Fruit fly (Drosophila melanogaster): Measurements from ENCODE around the gene IFT57.
A peak's percentile ranks its signal among the peaks of the same experiment; 100 is the strongest.

Gene IFT57

dm6 chr2L:3543062-3543461 is 12.5 kb downstream of the IFT57 start (continued):
- TF ChIP-seq CG6254 (GFP tag; optimal IDR thresholded peaks at IDR 0.05) (peak; percentile 15), CG31365 (tag; optimal IDR thresholded peaks at IDR 0.05) (no peak), CG12071 (GFP tag; optimal IDR thresholded peaks at IDR 0.05) (no peak), CG30403 (GFP tag; optimal IDR thresholded peaks at IDR 0.05) (no peak), vvl (GFP tag; IDR thresholded peaks at IDR 0.05) (0 out of 2 replicates have a peak, but pooled peaks have one; percentile 43), inv (GFP tag; IDR thresholded peaks at IDR 0.05; ENCODE audit: partially characterized antibody) (no peak), knrl (GFP tag; IDR thresholded peaks at IDR 0.05; ENCODE audit: partially characterized antibody) (no peak), Xrp1 (GFP tag; IDR thresholded peaks at IDR 0.05) (no peak; the same call in 1 of the 2 replicates), BEAF-32 (GFP tag; optimal IDR thresholded peaks at IDR 0.05) (no peak), CG14441 (GFP tag; IDR thresholded peaks at IDR 0.05) (no peak), prd (optimal IDR thresholded peaks at IDR 0.05) (no peak), prd (GFP tag; IDR thresholded peaks at IDR 0.05) (peak; percentile 32; the same call in 1 of the 3 replicates), dimm (GFP tag; IDR thresholded peaks at IDR 0.05) (no peak), CG2678 (tag; optimal IDR thresholded peaks at IDR 0.05) (no peak), CG2712 (tag; optimal IDR thresholded peaks at IDR 0.05) (peak; percentile 53), nmo (GFP tag; optimal IDR thresholded peaks at IDR 0.05) (no peak), CG12391 (tag; optimal IDR thresholded peaks at IDR 0.05) (peak; percentile 8), mirr (GFP tag; optimal IDR thresholded peaks at IDR 0.05) (no peak), nerfin-2 (GFP tag; IDR thresholded peaks at IDR 0.05; ENCODE audit: partially characterized antibody) (no peak), Side (GFP tag; optimal IDR thresholded peaks at IDR 0.05) (no peak), CG7372 (GFP tag; IDR thresholded peaks at IDR 0.05) (no peak), CG31441 (GFP tag; IDR thresholded peaks at IDR 0.05) (0 out of 2 replicates have a peak, but pooled peaks have one; percentile 26), Meics (GFP tag; optimal IDR thresholded peaks at IDR 0.05) (no peak), sim (GFP tag; IDR thresholded peaks at IDR 0.05) (no peak), CG18262 (tag; optimal IDR thresholded peaks at IDR 0.05) (peak; percentile 40), CG10959 (GFP tag; IDR thresholded peaks at IDR 0.05) (no peak), zfh1 (GFP tag; IDR thresholded peaks at IDR 0.05) (0 out of 3 replicates have a peak, but pooled peaks have one; percentile 11), Mes4 (GFP tag; optimal IDR thresholded peaks at IDR 0.05) (no peak)

dm6 chr2L:3545033-3545666 is 14.6 kb downstream of the IFT57 start:
- peak; percentile 87 for TF ChIP-seq crol (GFP tag; IDR thresholded peaks at IDR 0.05)
- peak; percentile 79 for TF ChIP-seq Med (GFP tag)
- TF ChIP-seq Deaf1 (tag; optimal IDR thresholded peaks at IDR 0.05) = peak; percentile 45
- TF ChIP-seq CG7839 (tag; optimal IDR thresholded peaks at IDR 0.05) = no peak
- TF ChIP-seq sens (GFP tag) = no peak
- TF ChIP-seq CG9932 (GFP tag; IDR thresholded peaks at IDR 0.05) = peak; percentile 22; the same call in 1 of the 2 replicates
- TF ChIP-seq CG10321 (GFP tag; IDR thresholded peaks at IDR 0.05) = peak; percentile 50
- TF ChIP-seq az2 (GFP tag; optimal IDR thresholded peaks at IDR 0.05) = no peak
- no peak for TF ChIP-seq scrt (GFP tag; optimal IDR thresholded peaks at IDR 0.05)
- TF ChIP-seq CG11695 (GFP tag; IDR thresholded peaks at IDR 0.05) = no peak
- TF ChIP-seq sens-2 (GFP tag; IDR thresholded peaks at IDR 0.05) = 0 out of 2 replicates have a peak, but pooled peaks have one; percentile 28
- TF ChIP-seq CG3847 (GFP tag; IDR thresholded peaks at IDR 0.05) = no peak
- no peak for TF ChIP-seq Optix (GFP tag; IDR thresholded peaks at IDR 0.05)
- no peak for TF ChIP-seq CG1647 (GFP tag; optimal IDR thresholded peaks at IDR 0.05)
- no peak for TF ChIP-seq CG5180 (GFP tag; optimal IDR thresholded peaks at IDR 0.05)
- TF ChIP-seq CG7556 (GFP tag; optimal IDR thresholded peaks at IDR 0.05) = no peak
- TF ChIP-seq btn (GFP tag; optimal IDR thresholded peaks at IDR 0.05) = no peak
- TF ChIP-seq CG12659 (GFP tag; optimal IDR thresholded peaks at IDR 0.05) = no peak
- TF ChIP-seq CG34224 (GFP tag; IDR thresholded peaks at IDR 0.05; ENCODE audit: partially characterized antibody) = peak; percentile 80
- TF ChIP-seq zen2 (GFP tag; IDR thresholded peaks at IDR 0.05; ENCODE audit: partially characterized antibody) = peak; percentile 86
- TF ChIP-seq CG3163 (GFP tag; optimal IDR thresholded peaks at IDR 0.05) = no peak
- TF ChIP-seq CG17385 (GFP tag; optimal IDR thresholded peaks at IDR 0.05) = no peak
- peak; percentile 41; the same call in 1 of the 3 replicates for TF ChIP-seq Dbx (GFP tag; IDR thresholded peaks at IDR 0.05)
- TF ChIP-seq Lpt (GFP tag; optimal IDR thresholded peaks at IDR 0.05) = no peak
